Worm (Caenorhabditis elegans) whole organism, mixed stage, embryonic: Measurements from ENCODE around the gene nep-4.

Experiments
- M03D4.4 ChIP-seq: sonication (generic microtip); optimal IDR thresholded peaks from 2 replicates; lab custom pipeline; 2017; ENCODE audit warnings: mild to moderate bottlenecking, missing genetic modification characterization, missing compliant biosample characterization
- bed-3 ChIP-seq: fragments of 200-800 bp; sonication (Bioruptor generic); optimal IDR thresholded peaks from 3 replicates; lab custom pipeline; 2018; ENCODE audit warnings: mild to moderate bottlenecking, missing genetic modification characterization, moderate library complexity, missing compliant biosample characterization
- blmp-1 ChIP-seq: fragments of 150-350 bp; optimal IDR thresholded peaks from 2 replicates; lab custom pipeline; 2014; ENCODE audit warnings: missing biosample characterization, missing genetic modification characterization
- ceh-39 ChIP-seq: fragments of 150-350 bp; optimal IDR thresholded peaks from 2 replicates; lab custom pipeline; 2014; ENCODE audit warnings: missing biosample characterization, missing genetic modification characterization
- ceh-83 ChIP-seq: fragments of 200-800 bp; sonication (Bioruptor generic); optimal IDR thresholded peaks from 2 replicates; lab custom pipeline; 2018; ENCODE audit warnings: mild to moderate bottlenecking, missing genetic modification characterization, missing compliant biosample characterization
- ces-1 ChIP-seq: fragments of 150-350 bp; optimal IDR thresholded peaks from 2 replicates; lab custom pipeline; 2014; ENCODE audit warnings: missing biosample characterization, missing genetic modification reagents, missing genetic modification characterization
- cnd-1 ChIP-seq: fragments of 200-800 bp; sonication (Bioruptor generic); optimal IDR thresholded peaks from 2 replicates; lab custom pipeline; 2018; ENCODE audit warnings: mild to moderate bottlenecking, missing genetic modification characterization, missing compliant biosample characterization
- drap-1 ChIP-seq: fragments of 200-800 bp; sonication (Bioruptor generic); optimal IDR thresholded peaks from 3 replicates; lab custom pipeline; 2018; ENCODE audit warnings: mild to moderate bottlenecking, missing genetic modification characterization, missing compliant biosample characterization
- elt-1 ChIP-seq: sonication (generic microtip); optimal IDR thresholded peaks from 2 replicates; lab custom pipeline; 2017; ENCODE audit warnings: missing genetic modification characterization, mild to moderate bottlenecking, missing compliant biosample characterization, antibody characterized with exemption, moderate library complexity, borderline replicate concordance; ENCODE audit not compliant: insufficient read depth
- elt-3 ChIP-seq: fragments of 150-350 bp; optimal IDR thresholded peaks from 2 replicates; lab custom pipeline; 2014; ENCODE audit warnings: missing biosample characterization, missing genetic modification characterization
- flh-1 ChIP-seq: fragments of 200-800 bp; sonication (Bioruptor generic); optimal IDR thresholded peaks from 2 replicates; lab custom pipeline; 2018; ENCODE audit warnings: mild to moderate bottlenecking, missing genetic modification characterization, moderate library complexity, missing compliant biosample characterization
- ham-2 ChIP-seq: fragments of 200-800 bp; sonication (Bioruptor generic); optimal IDR thresholded peaks from 2 replicates; lab custom pipeline; 2018; ENCODE audit warnings: mild to moderate bottlenecking, missing genetic modification characterization, missing compliant biosample characterization
- hlh-1 ChIP-seq: fragments of 150-350 bp; optimal IDR thresholded peaks from 2 replicates; lab custom pipeline; 2014; ENCODE audit warnings: missing biosample characterization, missing genetic modification reagents, missing genetic modification characterization
- lin-13 ChIP-seq: fragments of 150-350 bp; optimal IDR thresholded peaks from 2 replicates; lab custom pipeline; 2014; ENCODE audit warnings: missing biosample characterization, missing genetic modification characterization
- lin-32 ChIP-seq: fragments of 200-800 bp; sonication (Bioruptor generic); optimal IDR thresholded peaks from 2 replicates; lab custom pipeline; 2018; ENCODE audit warnings: mild to moderate bottlenecking, missing genetic modification characterization, missing compliant biosample characterization
- mab-5 ChIP-seq: fragments of 150-350 bp; optimal IDR thresholded peaks from 2 replicates; lab custom pipeline; 2014; ENCODE audit warnings: missing biosample characterization, missing genetic modification characterization
- mep-1 ChIP-seq: fragments of 150-350 bp; optimal IDR thresholded peaks from 2 replicates; lab custom pipeline; 2017; ENCODE audit warnings: missing biosample characterization, missing genetic modification reagents, missing genetic modification characterization, inconsistent platforms
- mls-2 ChIP-seq: sonication (generic microtip); optimal IDR thresholded peaks from 2 replicates; lab custom pipeline; 2016; ENCODE audit warnings: mild to moderate bottlenecking, missing genetic modification characterization, moderate library complexity, missing compliant biosample characterization
- nhr-12 ChIP-seq: fragments of 150-350 bp; optimal IDR thresholded peaks from 2 replicates; lab custom pipeline; 2014; ENCODE audit warnings: missing biosample characterization, missing genetic modification characterization
- nhr-2 ChIP-seq: fragments of 150-350 bp; optimal IDR thresholded peaks from 2 replicates; lab custom pipeline; 2014; ENCODE audit warnings: missing biosample characterization, missing genetic modification characterization
- nhr-237 ChIP-seq: fragments of 150-350 bp; optimal IDR thresholded peaks from 2 replicates; lab custom pipeline; 2014; ENCODE audit warnings: missing biosample characterization, missing genetic modification characterization
- nhr-28 ChIP-seq: fragments of 150-350 bp; optimal IDR thresholded peaks from 2 replicates; lab custom pipeline; 2014; ENCODE audit warnings: missing biosample characterization, missing genetic modification characterization
- nhr-76 ChIP-seq: sonication (generic microtip); optimal IDR thresholded peaks from 2 replicates; lab custom pipeline; 2017; ENCODE audit warnings: missing biosample characterization, missing genetic modification characterization
- pha-4 ChIP-seq: fragments of 150-350 bp; optimal IDR thresholded peaks from 2 replicates; lab custom pipeline; 2018; ENCODE audit warnings: missing biosample characterization, missing genetic modification reagents, missing genetic modification characterization
- sem-2 ChIP-seq: fragments of 200-800 bp; sonication (Bioruptor generic); optimal IDR thresholded peaks from 2 replicates; lab custom pipeline; 2018; ENCODE audit warnings: mild to moderate bottlenecking, missing genetic modification characterization, missing compliant biosample characterization
- sptf-1 ChIP-seq: sonication (generic microtip); optimal IDR thresholded peaks from 2 replicates; lab custom pipeline; 2017; ENCODE audit warnings: mild to moderate bottlenecking, missing genetic modification characterization, moderate library complexity, missing compliant biosample characterization
- tbx-8 ChIP-seq: fragments of 200-800 bp; sonication (Bioruptor generic); optimal IDR thresholded peaks from 2 replicates; lab custom pipeline; 2018; ENCODE audit warnings: mild to moderate bottlenecking, missing genetic modification characterization, moderate library complexity, missing compliant biosample characterization
- unc-39 ChIP-seq: fragments of 150-350 bp; optimal IDR thresholded peaks from 2 replicates; lab custom pipeline; 2014; ENCODE audit warnings: missing biosample characterization, missing genetic modification characterization
- unc-62 ChIP-seq: fragments of 150-350 bp; optimal IDR thresholded peaks from 2 replicates; lab custom pipeline; 2014; ENCODE audit warnings: missing biosample characterization, missing genetic modification reagents, missing genetic modification characterization
- zip-8 ChIP-seq: fragments of 150-350 bp; optimal IDR thresholded peaks from 2 replicates; lab custom pipeline; 2014; ENCODE audit warnings: missing biosample characterization, missing genetic modification characterization
- ztf-11 ChIP-seq: fragments of 150-350 bp; optimal IDR thresholded peaks from 2 replicates; lab custom pipeline; 2014; ENCODE audit warnings: missing biosample characterization, missing genetic modification characterization

nep-4 gene

ce11 chrX:6861564-6861963 is 1.7 kb downstream of the nep-4 start:
- TF ChIP-seq ztf-11 (tag; lab: Kevin White, UChicago) = no peak
- no peak for TF ChIP-seq hlh-1 (tag; lab: Kevin White, UChicago)
- TF ChIP-seq sem-2 (GFP tag; lab: Kevin White, UChicago) = no peak
- no peak for TF ChIP-seq lin-13 (tag; lab: Kevin White, UChicago)
- TF ChIP-seq drap-1 (GFP tag; lab: Kevin White, UChicago) = no peak
- no peak for TF ChIP-seq ces-1 (GFP tag; lab: Kevin White, UChicago)
- no peak for TF ChIP-seq mab-5 (tag; lab: Kevin White, UChicago)
- TF ChIP-seq bed-3 (GFP tag; lab: Kevin White, UChicago) = no peak
- no peak for TF ChIP-seq cnd-1 (tag; lab: Kevin White, UChicago)
- no peak for TF ChIP-seq nhr-12 (tag; lab: Kevin White, UChicago)
- no peak for TF ChIP-seq elt-1 (tag; lab: Kevin White, UChicago)
- no peak for TF ChIP-seq M03D4.4
- TF ChIP-seq zip-8 (tag; lab: Kevin White, UChicago) = no peak

- TF ChIP-seq cnd-1 (tag; lab: Kevin White, UChicago) = no peak
- no peak for TF ChIP-seq mab-5 (tag; lab: Kevin White, UChicago)
- TF ChIP-seq lin-32 (GFP tag; lab: Kevin White, UChicago) = no peak
- TF ChIP-seq ces-1 (GFP tag; lab: Kevin White, UChicago) = peak; percentile 67
- TF ChIP-seq mls-2 (tag; lab: Kevin White, UChicago) = no peak
- no peak for TF ChIP-seq drap-1 (GFP tag; lab: Kevin White, UChicago)
- no peak for TF ChIP-seq flh-1 (GFP tag; lab: Kevin White, UChicago)
Measured at ce11 chrX:6856793-6857192, 6.4 kb downstream of the nep-4 start.

ce11 chrX:6853318-6853717 is 9.9 kb downstream of the nep-4 start, which contains the start of gene rig-3:
Gene rig-3, plus strand, starts transcription at chrX:6853618.
- no peak for TF ChIP-seq nhr-237
- TF ChIP-seq blmp-1 (tag; lab: Kevin White, UChicago) = no peak
- no peak for TF ChIP-seq ceh-39 (tag; lab: Kevin White, UChicago)
- no peak for TF ChIP-seq hlh-1 (tag; lab: Kevin White, UChicago)
- TF ChIP-seq nhr-2 (tag; lab: Kevin White, UChicago) = no peak
- no peak for TF ChIP-seq pha-4 (tag; lab: Kevin White, UChicago)
- TF ChIP-seq ham-2 (GFP tag; lab: Kevin White, UChicago) = no peak
- no peak for TF ChIP-seq flh-1 (GFP tag; lab: Kevin White, UChicago)
- no peak for TF ChIP-seq ceh-83 (GFP tag; lab: Kevin White, UChicago)
- TF ChIP-seq nhr-12 (tag; lab: Kevin White, UChicago) = no peak
- TF ChIP-seq bed-3 (GFP tag; lab: Kevin White, UChicago) = no peak
- TF ChIP-seq unc-62 (GFP tag; lab: Kevin White, UChicago) = no peak

ce11 chrX:6850412-6850811 is 12.8 kb downstream of the nep-4 start:
- TF ChIP-seq ces-1 (GFP tag; lab: Kevin White, UChicago) = peak; percentile 38
- TF ChIP-seq hlh-1 (tag; lab: Kevin White, UChicago) = no peak

- TF ChIP-seq unc-39 (no peak), nhr-76 (tag; lab: Kevin White, UChicago) (no peak), M03D4.4 (no peak), sem-2 (GFP tag; lab: Kevin White, UChicago) (no peak), ces-1 (GFP tag; lab: Kevin White, UChicago) (no peak), tbx-8 (no peak), mep-1 (tag; lab: Kevin White, UChicago) (no peak), hlh-1 (tag; lab: Kevin White, UChicago) (no peak), blmp-1 (tag; lab: Kevin White, UChicago) (no peak), drap-1 (GFP tag; lab: Kevin White, UChicago) (no peak), nhr-12 (tag; lab: Kevin White, UChicago) (no peak), lin-13 (tag; lab: Kevin White, UChicago) (no peak), mls-2 (tag; lab: Kevin White, UChicago) (no peak), elt-3 (no peak), nhr-28 (tag; lab: Kevin White, UChicago) (no peak), sptf-1 (tag; lab: Kevin White, UChicago) (no peak), nhr-237 (no peak)
- TF ChIP-seq, all 35 proteins: peak for 0
Measured at ce11 chrX:6848596-6848995, 14.6 kb downstream of the nep-4 start.
